Worm (Caenorhabditis elegans) whole organism, L2 larva: ENCODE data around the gene his-42.
A peak's percentile ranks its signal among the peaks of the same experiment; 100 is the strongest.

Source experiments
- C34F6.9 ChIP-seq: fragments of 150-350 bp; optimal IDR thresholded peaks from 2 replicates; lab custom pipeline; 2014; ENCODE audit warnings: missing biosample characterization, missing genetic modification characterization
- F13H6.1 ChIP-seq: sonication (generic microtip); optimal IDR thresholded peaks from 2 replicates; lab custom pipeline; 2016; ENCODE audit warnings: missing genetic modification characterization, missing compliant biosample characterization
- ZK546.5 ChIP-seq: sonication (generic microtip); optimal IDR thresholded peaks from 2 replicates; lab custom pipeline; 2017; ENCODE audit warnings: missing biosample characterization, missing genetic modification characterization
- aly-2 ChIP-seq: fragments of 150-350 bp; optimal IDR thresholded peaks from 2 replicates; lab custom pipeline; 2014; ENCODE audit warnings: missing biosample characterization, missing genetic modification characterization
- ceh-16 ChIP-seq: fragments of 150-350 bp; optimal IDR thresholded peaks from 2 replicates; lab custom pipeline; 2014; ENCODE audit warnings: missing biosample characterization, missing genetic modification characterization
- crh-2 ChIP-seq: sonication (generic microtip); optimal IDR thresholded peaks from 2 replicates; lab custom pipeline; 2017; ENCODE audit warnings: missing biosample characterization, missing genetic modification characterization
- dmd-4 ChIP-seq: sonication (generic microtip); optimal IDR thresholded peaks from 2 replicates; lab custom pipeline; 2017; ENCODE audit warnings: missing biosample characterization, missing genetic modification characterization
- elt-1 ChIP-seq: fragments of 150-350 bp; optimal IDR thresholded peaks from 2 replicates; lab custom pipeline; 2014; ENCODE audit warnings: missing biosample characterization, missing genetic modification characterization
- fos-1 ChIP-seq: fragments of 150-350 bp; optimal IDR thresholded peaks from 2 replicates; lab custom pipeline; 2014; ENCODE audit warnings: missing biosample characterization, missing genetic modification characterization
- gmeb-1 ChIP-seq: fragments of 150-350 bp; optimal IDR thresholded peaks from 2 replicates; lab custom pipeline; 2014; ENCODE audit warnings: missing biosample characterization, missing genetic modification characterization
- lin-11 ChIP-seq: fragments of 150-350 bp; sonication (generic microtip); optimal IDR thresholded peaks from 2 replicates; lab custom pipeline; 2014; ENCODE audit warnings: missing biosample characterization, missing genetic modification characterization, inconsistent platforms, mixed read lengths
- lsy-2 ChIP-seq, 2 experiments: fragments of 150-350 bp in 1 of 2; sonication (generic microtip) in 1 of 2; optimal IDR thresholded peaks; 2 replicates each; lab custom pipeline; 2014 to 2017; ENCODE audit warnings: missing biosample characterization in 2 of 2, missing genetic modification characterization in 2 of 2
- mab-5 ChIP-seq: fragments of 150-350 bp; optimal IDR thresholded peaks from 2 replicates; lab custom pipeline; 2014; ENCODE audit warnings: missing biosample characterization, missing genetic modification characterization
- mbf-1 ChIP-seq: sonication (generic microtip); optimal IDR thresholded peaks from 2 replicates; lab custom pipeline; 2017; ENCODE audit warnings: missing biosample characterization, missing genetic modification characterization
- mdl-1 ChIP-seq, 2 experiments: fragments of 150-350 bp in 1 of 2; sonication (generic microtip) in 1 of 2; optimal IDR thresholded peaks; 2 replicates each; lab custom pipeline; 2017; ENCODE audit warnings: missing biosample characterization in 2 of 2, missing genetic modification characterization in 2 of 2
- nhr-129 ChIP-seq: fragments of 150-350 bp; optimal IDR thresholded peaks from 2 replicates; lab custom pipeline; 2014; ENCODE audit warnings: missing biosample characterization, missing genetic modification characterization
- nhr-21 ChIP-seq: fragments of 150-350 bp; optimal IDR thresholded peaks from 2 replicates; lab custom pipeline; 2014; ENCODE audit warnings: missing biosample characterization, missing genetic modification characterization
- nhr-23 ChIP-seq: fragments of 150-350 bp; optimal IDR thresholded peaks from 2 replicates; lab custom pipeline; 2014; ENCODE audit warnings: missing biosample characterization, missing genetic modification reagents, missing genetic modification characterization
- nhr-6 ChIP-seq: fragments of 150-350 bp; optimal IDR thresholded peaks from 2 replicates; lab custom pipeline; 2014; ENCODE audit warnings: missing biosample characterization, missing genetic modification characterization
- nhr-77 ChIP-seq: fragments of 150-350 bp; optimal IDR thresholded peaks from 2 replicates; lab custom pipeline; 2014; ENCODE audit warnings: missing biosample characterization, missing genetic modification characterization
- skn-1 ChIP-seq: sonication (generic microtip); optimal IDR thresholded peaks from 2 replicates; lab custom pipeline; 2017; ENCODE audit warnings: missing biosample characterization, missing genetic modification characterization
- sma-3 ChIP-seq: sonication (generic microtip); optimal IDR thresholded peaks from 2 replicates; lab custom pipeline; 2016; ENCODE audit warnings: missing genetic modification reagents, missing genetic modification characterization, missing compliant biosample characterization
- sma-9 ChIP-seq, 2 experiments: fragments of 150-350 bp in 1 of 2; sonication (generic microtip) in 1 of 2; optimal IDR thresholded peaks; 2 replicates each; lab custom pipeline; 2014 to 2016; ENCODE audit warnings: missing genetic modification characterization in 2 of 2, mild to moderate bottlenecking in 1 of 2, missing biosample characterization in 1 of 2, missing compliant biosample characterization in 1 of 2, missing genetic modification reagents in 1 of 2, moderate library complexity in 1 of 2
- snpc-4 ChIP-seq: fragments of 150-350 bp; optimal IDR thresholded peaks from 2 replicates; lab custom pipeline; 2014; ENCODE audit warnings: missing biosample characterization, missing genetic modification characterization
- unc-39 ChIP-seq: fragments of 150-350 bp; optimal IDR thresholded peaks from 2 replicates; lab custom pipeline; 2014; ENCODE audit warnings: missing biosample characterization, missing genetic modification characterization
- unc-55 ChIP-seq: fragments of 150-350 bp; sonication (generic microtip); optimal IDR thresholded peaks from 3 replicates; lab custom pipeline; 2014; ENCODE audit warnings: missing biosample characterization, missing genetic modification reagents, missing genetic modification characterization
- unc-62 ChIP-seq: fragments of 150-350 bp; optimal IDR thresholded peaks from 2 replicates; lab custom pipeline; 2014; ENCODE audit warnings: missing biosample characterization, missing genetic modification reagents, missing genetic modification characterization
- ztf-1 ChIP-seq: fragments of 200-800 bp; sonication (Bioruptor generic); conservative IDR thresholded peaks from 2 replicates; pipeline ENCODE4 v1.3.6; 2022; ENCODE audit warnings: missing genetic modification characterization, missing compliant biosample characterization
- ztf-11 ChIP-seq: sonication (generic microtip); optimal IDR thresholded peaks from 2 replicates; lab custom pipeline; 2017; ENCODE audit warnings: missing biosample characterization, missing genetic modification characterization
- ztf-4 ChIP-seq: fragments of 150-350 bp; optimal IDR thresholded peaks from 2 replicates; lab custom pipeline; 2014; ENCODE audit warnings: missing biosample characterization, missing genetic modification characterization

The his-42 gene

DNA sequence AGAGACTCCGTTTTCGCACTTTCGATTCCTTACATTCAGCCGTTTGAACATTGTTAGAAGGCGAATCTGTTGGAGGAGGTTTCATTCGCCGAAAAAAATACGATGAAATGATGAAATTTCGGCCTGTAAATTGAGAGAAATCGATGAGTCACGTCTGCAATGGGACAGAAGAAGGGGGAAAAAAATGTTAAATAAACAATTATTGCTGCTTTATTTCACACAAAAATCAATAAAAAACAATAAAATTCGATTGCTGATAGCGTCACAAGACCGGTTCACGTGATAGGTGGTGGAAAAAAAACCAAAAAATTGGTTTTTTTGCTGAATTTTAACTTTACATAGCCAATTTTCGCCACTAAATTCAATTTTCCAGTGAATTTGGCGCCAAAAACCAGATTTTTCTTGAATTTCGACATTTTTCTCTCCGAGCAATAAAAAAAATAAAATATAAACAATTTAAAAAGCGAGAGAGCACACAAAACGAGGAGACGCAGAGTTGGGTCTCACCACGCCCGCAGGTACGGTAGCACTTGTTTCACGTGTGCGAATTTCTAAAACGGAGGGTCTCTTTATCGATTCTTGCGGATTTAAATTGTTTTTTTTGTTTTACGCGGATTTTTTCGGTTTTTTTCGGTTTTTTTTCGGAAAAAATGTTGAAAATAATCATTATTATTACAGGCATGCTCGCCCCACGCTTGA, 43.8 kb upstream of the his-42 start, which contains the start of the genes cup-14 and ndub-8 (continued):
- TF ChIP-seq ZK546.5 (tag; lab: Kevin White, UChicago) (peak; percentile 59), unc-62 (GFP tag; lab: Kevin White, UChicago) (peak; percentile 37), lsy-2 (tag; optimal IDR thresholded peaks at IDR 0.05; lab: Kevin White, UChicago) (peak; percentile 99 to 100), aly-2 (no peak), nhr-77 (tag; lab: Kevin White, UChicago) (peak; percentile 68), ztf-11 (no peak), gmeb-1 (peak; percentile 90)

DNA sequence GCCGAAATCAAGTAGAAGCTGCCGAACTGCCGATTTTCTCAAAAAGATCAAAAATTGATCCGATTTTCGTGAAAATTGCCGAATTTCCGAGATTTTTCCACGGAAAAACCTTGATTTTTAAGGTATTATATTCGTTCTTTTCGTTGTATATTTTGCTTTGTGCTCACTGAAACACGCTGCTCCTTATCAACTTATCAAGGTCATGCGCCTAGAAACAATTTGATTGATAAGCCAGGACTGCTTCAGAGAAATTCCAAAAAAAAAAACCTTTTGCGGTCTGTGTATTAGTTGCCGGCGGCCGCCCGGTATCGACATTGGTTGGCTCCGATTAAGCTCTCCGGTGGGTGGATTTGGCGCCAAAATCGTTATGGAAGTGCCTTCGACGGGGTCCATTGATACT, 34.0 kb upstream of the his-42 start:
- TF ChIP-seq fos-1, result peak; percentile 37
- no peak for TF ChIP-seq unc-39

DNA sequence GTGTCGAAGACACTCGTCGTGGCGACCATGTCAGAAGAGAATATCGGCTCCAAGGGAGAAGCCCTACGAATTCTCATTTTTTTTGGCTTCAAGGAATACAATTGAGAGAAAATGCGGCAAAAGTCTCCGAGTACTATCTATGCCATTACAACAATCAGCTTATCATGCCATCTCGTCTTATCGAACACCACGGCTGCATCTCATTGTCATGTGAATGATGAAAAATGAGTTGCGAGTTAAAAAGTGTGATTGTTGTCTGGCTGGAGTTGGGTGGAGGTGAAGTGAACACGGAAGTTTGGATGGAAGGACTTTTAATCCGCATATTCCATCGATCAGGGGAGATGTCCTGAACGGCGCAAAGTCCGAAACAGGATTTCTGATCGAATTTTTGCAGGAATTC, 32.4 kb upstream of the his-42 start:
- TF ChIP-seq crh-2 (tag; lab: Kevin White, UChicago), result peak; percentile 24
- TF ChIP-seq gmeb-1, result no peak
- peak; percentile 86 for TF ChIP-seq fos-1
- no peak for TF ChIP-seq nhr-21 (tag; lab: Kevin White, UChicago)
- TF ChIP-seq ztf-11, result no peak
- no peak for TF ChIP-seq ztf-1 (GFP tag; lab: Robert Waterston, UW)

DNA sequence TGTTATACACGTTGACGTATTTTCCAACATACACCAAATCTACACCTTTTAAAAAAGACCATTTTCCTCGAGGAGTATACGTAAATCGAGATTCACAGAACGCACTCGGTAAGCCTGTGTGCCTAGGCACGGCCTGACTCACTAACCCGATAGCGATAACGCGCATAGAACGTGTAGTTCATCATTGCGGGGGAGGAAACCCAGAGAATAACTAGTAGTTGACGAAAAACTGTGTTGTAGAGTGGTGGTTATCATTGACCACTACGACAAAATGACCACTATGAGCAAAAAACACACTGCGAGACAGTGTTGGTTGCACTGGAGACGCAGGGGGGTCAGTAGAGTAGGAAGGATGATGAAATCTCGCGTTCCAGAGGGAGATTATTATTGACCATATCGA, 31.4 kb upstream of the his-42 start:
- no peak for TF ChIP-seq skn-1 (tag; lab: Kevin White, UChicago)
- TF ChIP-seq fos-1, result peak; percentile 57
- no peak for TF ChIP-seq nhr-77 (tag; lab: Kevin White, UChicago)
- TF ChIP-seq, all 48 proteins: peak for 1

DNA sequence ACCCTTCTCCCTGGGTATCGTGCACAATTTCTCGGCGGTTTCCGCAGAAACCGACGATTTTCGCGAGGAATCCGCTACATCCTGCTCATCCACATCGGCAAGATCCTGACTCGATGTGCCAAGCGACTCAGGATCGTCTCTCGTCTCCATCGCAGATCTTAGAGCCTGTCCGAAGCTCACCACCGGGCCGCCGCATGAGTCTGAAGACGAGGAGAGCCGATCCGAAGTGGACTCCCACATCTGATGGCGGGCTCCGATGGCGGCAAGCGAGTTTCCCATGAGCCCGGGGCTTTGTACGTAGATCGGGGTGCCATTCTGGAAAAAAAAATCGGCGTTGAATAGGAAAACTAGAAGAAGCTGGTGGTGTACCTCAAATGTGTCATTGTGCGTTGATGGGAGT, 29.9 kb upstream of the his-42 start:
- TF ChIP-seq mbf-1, result no peak
- no peak for TF ChIP-seq ceh-16 (tag; lab: Kevin White, UChicago)
- no peak for TF ChIP-seq mdl-1 (tag; optimal IDR thresholded peaks at IDR 0.05; lab: Kevin White, UChicago)
- no peak for TF ChIP-seq F13H6.1 (tag; lab: Kevin White, UChicago)

DNA sequence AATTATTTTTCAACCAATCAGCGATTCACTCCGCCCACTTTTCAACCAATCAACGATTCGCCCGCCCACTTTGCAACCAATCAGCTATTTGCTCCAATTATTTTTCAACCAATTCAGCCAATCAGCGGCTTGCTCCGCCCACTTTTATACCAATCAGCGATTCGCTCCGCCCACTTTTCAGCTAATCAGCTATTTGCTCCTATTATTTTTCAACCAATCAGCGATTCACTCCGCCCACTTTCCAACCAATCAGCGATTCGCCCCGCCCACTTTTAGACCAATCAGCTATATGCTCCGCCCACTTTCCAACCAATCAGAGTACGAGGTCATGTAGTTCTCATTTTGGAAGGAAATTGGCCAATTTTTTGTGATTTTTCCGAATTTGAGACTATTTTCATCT, 26.9 kb upstream of the his-42 start:
- TF ChIP-seq C34F6.9 (tag; lab: Kevin White, UChicago) (no peak), sma-9 (GFP tag; optimal IDR thresholded peaks at IDR 0.05; lab: Kevin White, UChicago) (no peak), sma-9 (tag; optimal IDR thresholded peaks at IDR 0.05; lab: Kevin White, UChicago) (no peak), nhr-23 (no peak), lsy-2 (tag; optimal IDR thresholded peaks at IDR 0.05; lab: Kevin White, UChicago) (no peak), ceh-16 (tag; lab: Kevin White, UChicago) (no peak), gmeb-1 (no peak), nhr-129 (no peak), elt-1 (tag; lab: Kevin White, UChicago) (no peak), mbf-1 (no peak), lin-11 (no peak), unc-55 (GFP tag; lab: Kevin White, UChicago) (no peak), mab-5 (no peak), sma-3 (GFP tag; lab: Kevin White, UChicago) (no peak), dmd-4 (tag; lab: Kevin White, UChicago) (no peak), snpc-4 (tag; lab: Kevin White, UChicago) (no peak), nhr-6 (tag; lab: Kevin White, UChicago) (no peak), ztf-4 (tag; lab: Kevin White, UChicago) (no peak), ztf-11 (no peak), skn-1 (tag; lab: Kevin White, UChicago) (no peak)
